Worm (Caenorhabditis elegans) whole organism, dauer: ENCODE results near the gene aff-1.

Experiments
- unc-62 ChIP-seq: sonication (generic microtip); optimal IDR thresholded peaks from 2 replicates; lab custom pipeline; 2017; ENCODE audit warnings: missing biosample characterization, missing genetic modification reagents, missing genetic modification characterization

aff-1 gene

DNA sequence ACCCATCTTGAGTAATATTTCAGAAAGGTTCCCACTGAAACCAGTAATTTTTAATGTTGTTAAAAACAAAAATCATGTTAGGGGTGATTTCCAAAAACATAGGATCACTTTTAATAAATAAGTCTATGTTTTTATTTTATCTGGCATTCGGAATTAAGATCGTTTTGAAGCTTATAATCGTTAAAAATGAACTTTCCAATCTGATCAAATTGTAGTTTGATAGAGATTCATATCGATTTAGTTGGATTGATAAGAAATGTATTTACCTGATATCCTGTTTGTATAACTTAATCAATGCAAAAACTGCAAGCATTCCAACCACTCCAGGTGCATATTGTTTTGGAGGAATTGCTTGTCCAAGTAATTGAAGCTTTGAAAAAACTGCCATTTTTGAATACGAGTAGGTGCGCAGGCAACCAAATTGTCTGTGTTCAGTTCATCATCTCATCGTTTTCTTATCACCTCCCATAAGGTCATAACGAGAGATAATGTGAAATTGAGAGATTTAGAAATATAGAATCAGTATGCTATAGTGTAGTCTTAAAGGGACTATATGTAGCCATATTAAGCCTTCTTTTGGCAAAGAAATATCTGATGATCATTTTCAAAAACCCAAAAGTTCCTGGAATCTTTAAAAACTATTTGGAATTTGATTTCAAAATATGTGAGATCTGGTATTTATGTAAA lies 23.9 kb upstream of the aff-1 start, which contains the start of gene pmp-2:
Gene pmp-2, minus strand, starts transcription at position 487 of the 687 bp plus-strand sequence.
- no peak for TF ChIP-seq unc-62 (GFP tag; lab: Kevin White, UChicago)

DNA sequence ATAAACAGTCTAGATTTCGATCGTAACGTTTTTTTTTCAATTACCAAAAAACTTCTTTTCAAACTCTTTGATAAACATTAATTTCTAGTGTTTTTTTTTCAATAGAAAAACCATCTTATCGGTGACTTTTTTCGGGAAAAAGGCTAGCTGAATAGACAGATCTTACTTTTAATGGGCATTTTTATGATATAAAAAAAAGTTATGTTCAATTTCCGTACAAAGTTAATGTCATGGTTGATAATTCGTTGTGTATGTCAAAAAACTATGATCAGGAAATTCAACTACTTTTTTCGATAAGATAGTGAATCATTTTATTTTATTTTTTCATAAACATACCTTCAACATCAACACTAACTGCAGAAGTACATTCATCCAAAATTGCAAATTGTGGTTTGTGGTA lies 21.0 kb upstream of the aff-1 start:
- no peak for TF ChIP-seq unc-62 (GFP tag; lab: Kevin White, UChicago)

ce11 chrII:6883716-6884115 lies 20.2 kb upstream of the aff-1 start, which contains the start of gene pmp-1:
pmp-1 (minus strand) TSS chrII:6883754.
- TF ChIP-seq unc-62 (GFP tag; lab: Kevin White, UChicago): no peak

ce11 chrII:6882335-6882734 lies 18.8 kb upstream of the aff-1 start:
- no peak for TF ChIP-seq unc-62 (GFP tag; lab: Kevin White, UChicago)

DNA sequence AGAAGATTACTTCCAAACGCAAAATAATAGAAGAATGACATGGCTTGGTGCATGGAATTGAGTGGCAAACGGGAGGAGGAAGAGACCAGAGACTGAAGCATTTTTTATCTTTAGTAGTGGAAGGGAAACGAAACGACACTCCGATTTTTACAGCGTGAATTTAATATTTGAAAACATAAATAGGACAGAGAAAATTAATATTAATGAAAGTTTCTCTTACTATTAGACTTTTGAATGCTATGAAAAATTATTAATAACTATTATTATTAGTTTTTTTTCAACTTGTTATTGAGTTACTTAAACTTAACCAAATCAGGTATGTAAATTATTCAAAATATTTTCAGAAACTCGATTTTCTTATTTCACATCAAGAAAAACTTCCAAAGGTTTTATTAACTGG lies 16.5 kb upstream of the aff-1 start, which contains the start of gene C44B7.7:
Gene C44B7.7, minus strand, starts transcription at position 101 of the 400 bp plus-strand sequence.
- TF ChIP-seq unc-62 (GFP tag; lab: Kevin White, UChicago): no peak

ce11 chrII:6877881-6878280 lies 14.3 kb upstream of the aff-1 start:
- TF ChIP-seq unc-62 (GFP tag; lab: Kevin White, UChicago): no peak

ce11 chrII:6876957-6877356 lies 13.4 kb upstream of the aff-1 start, which contains the start of gene slc-36.5:
slc-36.5 (minus strand) TSS chrII:6877057.
- TF ChIP-seq unc-62 (GFP tag; lab: Kevin White, UChicago): no peak

- no peak for TF ChIP-seq unc-62 (GFP tag; lab: Kevin White, UChicago)
Observed at ce11 chrII:6872493-6872892, 8.9 kb upstream of the aff-1 start, which contains the start of gene C44B7.5. C44B7.5 (minus strand) TSS chrII:6872593.

ce11 chrII:6870803-6871202 lies 7.3 kb upstream of the aff-1 start, which contains the start of gene clhm-1:
clhm-1 (minus strand) TSS chrII:6871009.
- TF ChIP-seq unc-62 (GFP tag; lab: Kevin White, UChicago): no peak

- TF ChIP-seq unc-62 (GFP tag; lab: Kevin White, UChicago): no peak
Observed at ce11 chrII:6860043-6860442, 3.5 kb downstream of the aff-1 start.

ce11 chrII:6858835-6859234 lies 4.7 kb downstream of the aff-1 start:
- TF ChIP-seq unc-62 (GFP tag; lab: Kevin White, UChicago): no peak

DNA sequence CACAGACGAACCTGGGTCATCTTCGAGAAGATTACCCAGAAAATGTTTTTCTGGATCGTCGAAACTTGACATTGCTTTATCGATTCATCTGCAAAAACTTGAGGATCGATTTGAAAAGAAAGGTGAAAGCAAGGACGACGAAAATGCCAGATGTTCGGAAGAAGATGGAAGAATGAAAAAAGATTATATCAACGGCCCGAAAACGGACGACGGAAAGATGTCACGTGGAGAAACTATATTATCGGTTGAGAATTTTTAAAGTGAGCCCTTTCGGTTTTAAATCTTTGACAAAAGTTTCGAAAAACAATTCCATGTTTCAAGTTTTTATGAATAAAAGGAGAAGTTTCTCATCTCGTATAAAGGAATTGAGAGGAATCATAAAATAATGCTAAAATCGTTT lies 5.4 kb downstream of the aff-1 start, which contains the start of gene dnj-5:
Gene dnj-5, minus strand, starts transcription at position 101 of the 400 bp plus-strand sequence.
- no peak for TF ChIP-seq unc-62 (GFP tag; lab: Kevin White, UChicago)

- no peak for TF ChIP-seq unc-62 (GFP tag; lab: Kevin White, UChicago)
Observed at ce11 chrII:6853059-6853466, 10.5 kb downstream of the aff-1 start.

- no peak for TF ChIP-seq unc-62 (GFP tag; lab: Kevin White, UChicago)
Observed at ce11 chrII:6851938-6852337, 11.6 kb downstream of the aff-1 start, which contains the start of gene C04A2.15. C04A2.15 (plus strand) TSS chrII:6852236.

- no peak for TF ChIP-seq unc-62 (GFP tag; lab: Kevin White, UChicago)
Observed at ce11 chrII:6849308-6849707, 14.2 kb downstream of the aff-1 start.

ce11 chrII:6847917-6848379 lies 15.6 kb downstream of the aff-1 start, which contains the start of gene tbc-6:
tbc-6 (plus strand) TSS chrII:6848124.
- no peak for TF ChIP-seq unc-62 (GFP tag; lab: Kevin White, UChicago)

DNA sequence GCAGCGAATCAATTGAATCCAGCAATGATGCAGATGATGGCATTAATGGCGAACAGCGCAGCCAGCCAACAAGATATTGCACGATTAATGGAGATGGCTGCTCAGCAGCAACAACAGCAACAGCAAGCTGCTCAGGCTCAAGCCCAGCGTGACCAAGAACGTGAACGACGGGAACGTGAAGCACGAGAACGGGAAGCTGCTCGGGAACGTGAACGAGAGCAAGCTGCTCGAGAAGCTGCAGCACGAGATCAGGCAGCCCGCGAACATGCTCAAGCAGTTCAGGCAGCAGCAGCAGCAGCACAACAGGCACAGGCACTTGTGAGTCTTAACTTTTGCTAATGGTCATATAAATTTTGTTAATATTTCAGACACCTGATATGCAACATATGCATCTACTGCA lies 16.8 kb downstream of the aff-1 start:
- no peak for TF ChIP-seq unc-62 (GFP tag; lab: Kevin White, UChicago)
